Worm (Caenorhabditis elegans): ENCODE measurements around the gene srg-23.

Gene srg-23

ce11 chrII:3064631-3065030 is 31.3 kb downstream of the srg-23 start:
- TF ChIP-seq elt-1 (tag; optimal IDR thresholded peaks at IDR 0.05) (no peak), fos-1 (tag; optimal IDR thresholded peaks at IDR 0.05) (no peak), ZK546.5 (tag; optimal IDR thresholded peaks at IDR 0.05) (no peak), ceh-28 (tag; optimal IDR thresholded peaks at IDR 0.05) (peak; percentile 97)

ce11 chrII:3063984-3064383 is 32.0 kb downstream of the srg-23 start:
- TF ChIP-seq ztf-11 (tag; optimal IDR thresholded peaks at IDR 0.05) (no peak), mdl-1 (tag; optimal IDR thresholded peaks at IDR 0.05) (no peak), elt-1 (tag; optimal IDR thresholded peaks at IDR 0.05) (no peak), ceh-28 (tag; optimal IDR thresholded peaks at IDR 0.05) (peak; percentile 96), daf-12 (tag; optimal IDR thresholded peaks at IDR 0.05) (no peak), eor-1 (tag; optimal IDR thresholded peaks at IDR 0.05) (no peak)

- TF ChIP-seq ceh-28 (tag; optimal IDR thresholded peaks at IDR 0.05), result peak; percentile 98
- no peak for TF ChIP-seq ceh-82 (tag; optimal IDR thresholded peaks at IDR 0.05)
Measured at ce11 chrII:3063366-3063765, 32.6 kb downstream of the srg-23 start.

- peak; percentile 82 for TF ChIP-seq ceh-28 (tag; optimal IDR thresholded peaks at IDR 0.05)
- TF ChIP-seq nfya-1 (tag; optimal IDR thresholded peaks at IDR 0.05; ENCODE audit: insufficient read depth), result no peak
Measured at ce11 chrII:3062876-3063275, 33.1 kb downstream of the srg-23 start.

DNA sequence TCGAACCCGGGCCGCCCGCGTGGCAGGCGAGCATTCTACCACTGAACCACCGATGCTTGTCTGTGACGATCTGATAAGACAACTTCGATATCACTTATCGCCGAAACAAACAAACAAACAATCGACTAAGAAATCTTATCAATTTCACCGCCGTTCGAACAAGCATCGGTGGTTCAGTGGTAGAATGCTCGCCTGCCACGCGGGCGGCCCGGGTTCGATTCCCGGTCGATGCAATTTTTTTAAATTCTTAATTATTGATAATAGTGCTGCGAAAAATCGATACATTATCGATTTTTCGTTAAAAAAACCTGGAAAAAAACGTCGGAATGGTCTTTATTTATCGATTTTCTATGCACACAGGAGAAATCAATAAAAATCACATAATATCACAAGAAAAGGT is 33.7 kb downstream of the srg-23 start:
- TF ChIP-seq sea-2 (GFP tag; optimal IDR thresholded peaks at IDR 0.05) (no peak), nfya-1 (tag; optimal IDR thresholded peaks at IDR 0.05; ENCODE audit: insufficient read depth) (peak; percentile 27), nhr-12 (tag; optimal IDR thresholded peaks at IDR 0.05) (no peak), nhr-11 (tag; optimal IDR thresholded peaks at IDR 0.05) (no peak), ztf-4 (tag; optimal IDR thresholded peaks at IDR 0.05) (no peak), zag-1 (tag; optimal IDR thresholded peaks at IDR 0.05) (no peak), unc-39 (tag; optimal IDR thresholded peaks at IDR 0.05) (no peak), elt-1 (tag; optimal IDR thresholded peaks at IDR 0.05) (no peak), nhr-76 (tag; optimal IDR thresholded peaks at IDR 0.05) (no peak), R02D3.7 (tag; optimal IDR thresholded peaks at IDR 0.05) (no peak), nhr-67 (tag; optimal IDR thresholded peaks at IDR 0.05) (no peak), hmg-11 (tag; optimal IDR thresholded peaks at IDR 0.05) (no peak), nhr-43 (tag; optimal IDR thresholded peaks at IDR 0.05; ENCODE audit: poor library complexity, severe bottlenecking) (no peak), ceh-82 (tag; optimal IDR thresholded peaks at IDR 0.05) (no peak), elt-2 (tag; optimal IDR thresholded peaks at IDR 0.05) (peak; percentile 69), egl-5 (tag; optimal IDR thresholded peaks at IDR 0.05) (no peak), lin-15B (tag; optimal IDR thresholded peaks at IDR 0.05) (no peak), nhr-25 (tag; optimal IDR thresholded peaks at IDR 0.05) (no peak), ceh-16 (tag; optimal IDR thresholded peaks at IDR 0.05) (no peak), elt-3 (tag; optimal IDR thresholded peaks at IDR 0.05) (no peak), pqm-1 (tag; optimal IDR thresholded peaks at IDR 0.05) (peak; percentile 17), jun-1 (tag; optimal IDR thresholded peaks at IDR 0.05) (no peak), ceh-9 (tag; optimal IDR thresholded peaks at IDR 0.05) (no peak), lsy-12 (tag; optimal IDR thresholded peaks at IDR 0.05) (no peak), lin-39 (tag; optimal IDR thresholded peaks at IDR 0.05) (no peak), skn-1 (tag; optimal IDR thresholded peaks at IDR 0.05) (no peak), egl-27 (tag; optimal IDR thresholded peaks at IDR 0.05) (no peak), mdl-1 (tag; optimal IDR thresholded peaks at IDR 0.05) (no peak), ceh-28 (tag; optimal IDR thresholded peaks at IDR 0.05) (peak; percentile 81), nhr-28 (tag; optimal IDR thresholded peaks at IDR 0.05) (no peak), fkh-2 (tag; optimal IDR thresholded peaks at IDR 0.05) (no peak), ztf-11 (tag; optimal IDR thresholded peaks at IDR 0.05) (no peak), nhr-237 (tag; optimal IDR thresholded peaks at IDR 0.05) (no peak), ama-1 (optimal IDR thresholded peaks at IDR 0.05) (no peak), mml-1 (tag; optimal IDR thresholded peaks at IDR 0.05) (no peak), fkh-10 (GFP tag; optimal IDR thresholded peaks at IDR 0.05) (no peak), pha-4 (tag; optimal IDR thresholded peaks at IDR 0.05) (peak; percentile 36)

All from whole organism, L3 larva.